Fruit fly (Drosophila melanogaster) whole organism, embryonic: Measurements from ENCODE around the gene Mrtf.

ENCODE experiments used
- CG11085 ChIP-seq: fragments of 200-800 bp; sonication (Bioruptor generic); IDR thresholded peaks from 2 replicates; pipeline ENCODE4 v1.3.6; 2022; ENCODE audit warnings: missing biosample characterization, missing genetic modification characterization
- CG17186 ChIP-seq: fragments of 200-800 bp; sonication (Bioruptor generic); optimal IDR thresholded peaks from 3 replicates; lab custom pipeline; 2017; ENCODE audit warnings: missing biosample characterization, missing genetic modification reagents, missing genetic modification characterization
- CG2678 ChIP-seq: fragments of 200-800 bp; sonication (Bioruptor generic); optimal IDR thresholded peaks from 3 replicates; lab custom pipeline; 2019; ENCODE audit warnings: missing biosample characterization, mild to moderate bottlenecking, missing genetic modification characterization, moderate library complexity
- CG8478 ChIP-seq: fragments of >200 bp; optimal IDR thresholded peaks from 2 replicates; lab custom pipeline; 2018
- Camta ChIP-seq: fragments of 200-800 bp; sonication (Bioruptor generic); optimal IDR thresholded peaks from 2 replicates; lab custom pipeline; 2016; ENCODE audit warnings: missing biosample characterization, missing genetic modification characterization
- HmgD ChIP-seq: fragments of 200-800 bp; sonication (Bioruptor generic); optimal IDR thresholded peaks from 3 replicates; lab custom pipeline; 2016; ENCODE audit warnings: missing biosample characterization, missing genetic modification characterization
- Hr3 ChIP-seq: fragments of 200-800 bp; sonication (Bioruptor generic); optimal IDR thresholded peaks from 3 replicates; lab custom pipeline; 2016; ENCODE audit warnings: missing biosample characterization, missing genetic modification characterization
- Optix ChIP-seq: fragments of 200-800 bp; sonication (Bioruptor generic); IDR thresholded peaks from 3 replicates; pipeline ENCODE4 v1.3.6; 2022; ENCODE audit warnings: missing biosample characterization, missing genetic modification characterization
- Ravus ChIP-seq: fragments of 200-800 bp; sonication (Bioruptor generic); IDR thresholded peaks from 2 replicates; pipeline ENCODE4 v1.3.6; 2022; ENCODE audit warnings: missing biosample characterization, missing genetic modification characterization
- hbn ChIP-seq: fragments of 200-800 bp; sonication (Bioruptor generic); IDR thresholded peaks from 2 replicates; pipeline ENCODE4 v1.3.6; 2022; ENCODE audit warnings: missing biosample characterization, missing genetic modification characterization; ENCODE audit not compliant: partially characterized antibody
- sqz ChIP-seq: fragments of 200-800 bp; sonication (Bioruptor generic); optimal IDR thresholded peaks from 3 replicates; lab custom pipeline; 2018; ENCODE audit warnings: missing biosample characterization, mild to moderate bottlenecking, missing genetic modification characterization
- twi ChIP-seq: fragments of 200-800 bp; optimal IDR thresholded peaks from 2 replicates; lab custom pipeline; 2019; ENCODE audit warnings: missing biosample characterization, mild to moderate bottlenecking, missing genetic modification characterization, moderate library complexity

DNA sequence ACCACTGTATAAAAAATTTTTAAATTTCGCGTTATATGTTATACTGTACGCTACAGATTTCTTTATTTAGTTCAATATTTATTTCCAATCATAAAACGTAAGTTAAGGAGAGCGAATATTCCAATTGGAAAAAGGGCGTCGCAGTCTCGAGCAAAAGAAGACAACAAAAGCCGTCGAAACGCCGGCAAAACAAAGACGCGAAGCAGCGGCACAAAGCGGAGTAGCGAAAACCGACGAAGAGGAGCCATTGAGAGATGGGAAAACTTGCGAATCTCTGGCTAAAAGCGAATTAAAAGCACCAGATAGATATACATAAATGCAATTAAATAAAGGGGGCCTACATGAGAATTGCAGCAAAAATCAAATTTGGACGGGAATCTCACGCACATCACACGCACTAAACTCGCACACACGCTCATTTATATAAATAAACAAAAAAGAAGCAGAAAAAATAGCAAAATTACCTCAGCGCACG is 505 bp downstream of the Mrtf start:
- TF ChIP-seq CG2678 (tag; lab: Kevin White, UChicago) (no peak), hbn (GFP tag; lab: Robert Waterston, UW) (no peak), CG11085 (GFP tag; lab: Robert Waterston, UW) (no peak), CG17186 (GFP tag; lab: Kevin White, UChicago) (no peak), sqz (no peak), twi (no peak), Hr3 (GFP tag; lab: Kevin White, UChicago) (no peak), Ravus (GFP tag; lab: Robert Waterston, UW) (no peak), Camta (GFP tag; lab: Kevin White, UChicago) (no peak), CG8478 (no peak), Optix (GFP tag; lab: Robert Waterston, UW) (no peak), HmgD (GFP tag; lab: Kevin White, UChicago) (no peak)
